Fruit fly (Drosophila melanogaster) Kc167 (cell line): Measurements from ENCODE around the gene CG32536.

Source experiments
- Myc ChIP-seq: fragments of >200 bp; optimal IDR thresholded peaks from 2 replicates; lab custom pipeline; 2017; ENCODE audit warnings: missing external identifiers
- Sin3A ChIP-seq: fragments of >200 bp; optimal IDR thresholded peaks from 2 replicates; lab custom pipeline; 2018; ENCODE audit warnings: missing external identifiers
- h ChIP-seq: fragments of >200 bp; optimal IDR thresholded peaks from 3 replicates; lab custom pipeline; 2018; ENCODE audit warnings: missing external identifiers
- psq ChIP-seq: fragments of >200 bp; optimal IDR thresholded peaks from 2 replicates; lab custom pipeline; 2017; ENCODE audit warnings: missing external identifiers

DNA sequence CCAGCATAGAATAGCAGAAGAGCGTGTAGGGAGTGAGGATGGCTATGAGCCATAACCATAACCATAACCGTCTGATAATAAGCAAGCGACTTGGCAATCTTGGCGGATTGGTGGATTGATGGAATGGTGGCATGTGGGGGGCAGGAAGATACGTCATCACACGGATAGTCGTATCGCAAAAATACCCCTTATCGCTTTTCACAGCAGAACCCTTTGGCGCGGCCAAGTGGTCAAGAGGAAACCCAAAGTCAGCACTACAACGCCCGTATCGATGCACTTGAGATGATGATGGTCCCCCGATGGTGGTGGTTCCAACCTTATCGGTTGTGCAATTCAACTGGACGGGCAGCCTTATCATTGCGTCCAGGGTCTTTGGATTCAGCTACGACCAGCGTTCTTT is 8.7 kb upstream of the CG32536 start:
- TF ChIP-seq psq (no peak), h (lab: Kevin White, UChicago) (no peak), Sin3A (lab: Kevin White, UChicago) (no peak), Myc (lab: Kevin White, UChicago) (no peak)
